Worm (Caenorhabditis elegans) whole organism, midembryonic: ENCODE results near the gene sand-1.

Source experiments
- T22C8.4 ChIP-seq: fragments of 200-800 bp; sonication (Bioruptor generic); IDR thresholded peaks from 2 replicates; pipeline ENCODE4 v1.3.6; 2022; ENCODE audit warnings: missing genetic modification characterization, missing compliant biosample characterization
- cog-1 ChIP-seq: sonication (generic microtip); optimal IDR thresholded peaks from 2 replicates; lab custom pipeline; 2016; ENCODE audit warnings: missing genetic modification characterization, missing compliant biosample characterization
- flt-1 ChIP-seq: fragments of 200-800 bp; sonication (Bioruptor generic); IDR thresholded peaks from 2 replicates; pipeline ENCODE4 v1.3.6; 2022; ENCODE audit warnings: missing genetic modification characterization, missing compliant biosample characterization
- klf-2 ChIP-seq: fragments of 200-800 bp; sonication (Bioruptor generic); conservative IDR thresholded peaks from 2 replicates; pipeline ENCODE4 v1.3.6; 2022; ENCODE audit warnings: missing genetic modification reagents, missing genetic modification characterization, missing compliant biosample characterization
- med-1 ChIP-seq: sonication (generic microtip); optimal IDR thresholded peaks from 2 replicates; lab custom pipeline; 2017; ENCODE audit warnings: missing genetic modification characterization, mild to moderate bottlenecking, missing compliant biosample characterization, antibody characterized with exemption, missing genetic modification reagents; ENCODE audit not compliant: insufficient read depth
- ref-1 ChIP-seq: fragments of 200-800 bp; sonication (Bioruptor generic); conservative IDR thresholded peaks from 2 replicates; pipeline ENCODE4 v1.3.6; 2022; ENCODE audit warnings: missing genetic modification reagents, missing genetic modification characterization, missing compliant biosample characterization
- tab-1 ChIP-seq: fragments of 200-800 bp; sonication (Bioruptor generic); IDR thresholded peaks from 2 replicates; pipeline ENCODE4 v1.3.6; 2022; ENCODE audit warnings: missing genetic modification characterization, missing compliant biosample characterization
- ztf-23 ChIP-seq: fragments of 200-800 bp; sonication (Bioruptor generic); IDR thresholded peaks from 2 replicates; pipeline ENCODE4 v1.3.6; 2022; ENCODE audit warnings: missing genetic modification reagents, missing genetic modification characterization, missing compliant biosample characterization
- ztf-29 ChIP-seq: fragments of 200-800 bp; sonication (Bioruptor generic); IDR thresholded peaks from 2 replicates; pipeline ENCODE4 v1.3.6; 2022; ENCODE audit warnings: missing genetic modification reagents, missing genetic modification characterization, missing compliant biosample characterization

sand-1 gene

ce11 chrIV:5374946-5375345, 8.3 kb downstream of the sand-1 start:
- no peak for TF ChIP-seq cog-1
- TF ChIP-seq tab-1 (GFP tag; lab: Robert Waterston, UW): no peak
- TF ChIP-seq flt-1: no peak
- TF ChIP-seq klf-2 (GFP tag; lab: Robert Waterston, UW): no peak
- TF ChIP-seq ztf-23 (GFP tag; lab: Robert Waterston, UW): no peak
- no peak for TF ChIP-seq T22C8.4 (GFP tag; lab: Robert Waterston, UW)
- TF ChIP-seq ref-1: no peak
- TF ChIP-seq ztf-29 (GFP tag; lab: Robert Waterston, UW): no peak
- no peak for TF ChIP-seq med-1 (GFP tag; lab: Kevin White, UChicago)

- TF ChIP-seq ref-1 (no peak), ztf-23 (GFP tag; lab: Robert Waterston, UW) (no peak), T22C8.4 (GFP tag; lab: Robert Waterston, UW) (no peak), ztf-29 (GFP tag; lab: Robert Waterston, UW) (no peak), med-1 (GFP tag; lab: Kevin White, UChicago) (no peak), tab-1 (GFP tag; lab: Robert Waterston, UW) (no peak)
Measured at ce11 chrIV:5377062-5377461, 10.4 kb downstream of the sand-1 start, which contains the start of gene elo-5. Gene elo-5 (minus strand): TSS chrIV:5377117.

ce11 chrIV:5380140-5380539, 13.5 kb downstream of the sand-1 start:
- no peak for TF ChIP-seq cog-1
- no peak for TF ChIP-seq klf-2 (GFP tag; lab: Robert Waterston, UW)
- TF ChIP-seq T22C8.4 (GFP tag; lab: Robert Waterston, UW): no peak
- TF ChIP-seq ztf-29 (GFP tag; lab: Robert Waterston, UW): no peak
- TF ChIP-seq flt-1: no peak
- TF ChIP-seq med-1 (GFP tag; lab: Kevin White, UChicago): no peak
- TF ChIP-seq ztf-23 (GFP tag; lab: Robert Waterston, UW): no peak

- TF ChIP-seq ztf-29 (GFP tag; lab: Robert Waterston, UW): no peak
- no peak for TF ChIP-seq T22C8.4 (GFP tag; lab: Robert Waterston, UW)
- no peak for TF ChIP-seq cog-1
- TF ChIP-seq med-1 (GFP tag; lab: Kevin White, UChicago): no peak
- TF ChIP-seq ztf-23 (GFP tag; lab: Robert Waterston, UW): no peak
- no peak for TF ChIP-seq klf-2 (GFP tag; lab: Robert Waterston, UW)
Measured at ce11 chrIV:5381334-5381733, 14.7 kb downstream of the sand-1 start, which contains the start of gene F41H10.2. Gene F41H10.2 (plus strand): TSS chrIV:5381634.

ce11 chrIV:5382609-5383008, 15.9 kb downstream of the sand-1 start, which contains the start of gene F41H10.1:
Gene F41H10.1 (plus strand): TSS chrIV:5382909.
- no peak for TF ChIP-seq tab-1 (GFP tag; lab: Robert Waterston, UW)
- no peak for TF ChIP-seq ztf-23 (GFP tag; lab: Robert Waterston, UW)
- no peak for TF ChIP-seq med-1 (GFP tag; lab: Kevin White, UChicago)
- TF ChIP-seq ztf-29 (GFP tag; lab: Robert Waterston, UW): no peak
- TF ChIP-seq T22C8.4 (GFP tag; lab: Robert Waterston, UW): no peak
- TF ChIP-seq flt-1: no peak
- no peak for TF ChIP-seq klf-2 (GFP tag; lab: Robert Waterston, UW)
- TF ChIP-seq cog-1: no peak
- TF ChIP-seq ref-1: no peak

ce11 chrIV:5385020-5385419, 18.4 kb downstream of the sand-1 start, which contains the start of gene F41H10.12:
Gene F41H10.12 (plus strand): TSS chrIV:5385320.
- no peak for TF ChIP-seq ref-1
- no peak for TF ChIP-seq tab-1 (GFP tag; lab: Robert Waterston, UW)
- TF ChIP-seq flt-1: no peak
- no peak for TF ChIP-seq med-1 (GFP tag; lab: Kevin White, UChicago)
- no peak for TF ChIP-seq ztf-29 (GFP tag; lab: Robert Waterston, UW)
- TF ChIP-seq ztf-23 (GFP tag; lab: Robert Waterston, UW): no peak
- TF ChIP-seq T22C8.4 (GFP tag; lab: Robert Waterston, UW): no peak
- no peak for TF ChIP-seq cog-1
- no peak for TF ChIP-seq klf-2 (GFP tag; lab: Robert Waterston, UW)

- TF ChIP-seq ref-1: no peak
- no peak for TF ChIP-seq cog-1
- TF ChIP-seq tab-1 (GFP tag; lab: Robert Waterston, UW): no peak
- no peak for TF ChIP-seq klf-2 (GFP tag; lab: Robert Waterston, UW)
- no peak for TF ChIP-seq ztf-29 (GFP tag; lab: Robert Waterston, UW)
- no peak for TF ChIP-seq ztf-23 (GFP tag; lab: Robert Waterston, UW)
- no peak for TF ChIP-seq med-1 (GFP tag; lab: Kevin White, UChicago)
- no peak for TF ChIP-seq flt-1
- no peak for TF ChIP-seq T22C8.4 (GFP tag; lab: Robert Waterston, UW)
Measured at ce11 chrIV:5388477-5389065, 21.9 kb downstream of the sand-1 start, which contains the start of gene elo-6. Gene elo-6 (minus strand): TSS chrIV:5388559.

ce11 chrIV:5389951-5390350, 23.3 kb downstream of the sand-1 start:
- TF ChIP-seq klf-2 (GFP tag; lab: Robert Waterston, UW): no peak
- TF ChIP-seq flt-1: no peak
- no peak for TF ChIP-seq med-1 (GFP tag; lab: Kevin White, UChicago)
- no peak for TF ChIP-seq ztf-23 (GFP tag; lab: Robert Waterston, UW)
- no peak for TF ChIP-seq cog-1
- TF ChIP-seq ref-1: no peak
- no peak for TF ChIP-seq T22C8.4 (GFP tag; lab: Robert Waterston, UW)
- TF ChIP-seq ztf-29 (GFP tag; lab: Robert Waterston, UW): no peak
- TF ChIP-seq tab-1 (GFP tag; lab: Robert Waterston, UW): no peak

- no peak for TF ChIP-seq ztf-29 (GFP tag; lab: Robert Waterston, UW)
- TF ChIP-seq ztf-23 (GFP tag; lab: Robert Waterston, UW): no peak
Measured at ce11 chrIV:5391507-5392057, 24.9 kb downstream of the sand-1 start, which contains the start of the genes htp-1 and ZK616.5. Gene htp-1 (minus strand): TSS chrIV:5391557. Gene ZK616.5 (plus strand): TSS chrIV:5391929.
